Worm (Caenorhabditis elegans): ENCODE data around the gene nhr-114.

The nhr-114 gene

ce11 chrV:4152200-4152599, 34.8 kb upstream of the nhr-114 start, which contains the start of gene Y45G5AM.6:
Gene Y45G5AM.6 (minus strand): TSS chrV:4152300.
- TF ChIP-seq ZK546.5 (tag; optimal IDR thresholded peaks at IDR 0.05) (no peak), nhr-102 (tag; optimal IDR thresholded peaks at IDR 0.05) (no peak), unc-130 (GFP tag; optimal IDR thresholded peaks at IDR 0.05) (no peak), mdl-1 (tag; optimal IDR thresholded peaks at IDR 0.05) (no peak), nhr-48 (tag; optimal IDR thresholded peaks at IDR 0.05) (no peak), ztf-7 (tag; optimal IDR thresholded peaks at IDR 0.05) (no peak), skn-1 (tag; optimal IDR thresholded peaks at IDR 0.05) (no peak), php-3 (GFP tag; IDR thresholded peaks at IDR 0.05) (no peak), nhr-10 (tag; optimal IDR thresholded peaks at IDR 0.05) (no peak), ctbp-1 (GFP tag; IDR thresholded peaks at IDR 0.05) (no peak), sdz-12 (GFP tag; optimal IDR thresholded peaks at IDR 0.05) (no peak), hlh-11 (tag; optimal IDR thresholded peaks at IDR 0.05) (no peak), vab-7 (GFP tag; IDR thresholded peaks at IDR 0.05) (no peak), nhr-25 (tag; optimal IDR thresholded peaks at IDR 0.05; ENCODE audit: borderline replicate concordance, insufficient read depth) (no peak), zag-1 (tag; optimal IDR thresholded peaks at IDR 0.05) (no peak), attf-4 (tag; optimal IDR thresholded peaks at IDR 0.05) (no peak), ceh-82 (tag; optimal IDR thresholded peaks at IDR 0.05) (no peak)

DNA sequence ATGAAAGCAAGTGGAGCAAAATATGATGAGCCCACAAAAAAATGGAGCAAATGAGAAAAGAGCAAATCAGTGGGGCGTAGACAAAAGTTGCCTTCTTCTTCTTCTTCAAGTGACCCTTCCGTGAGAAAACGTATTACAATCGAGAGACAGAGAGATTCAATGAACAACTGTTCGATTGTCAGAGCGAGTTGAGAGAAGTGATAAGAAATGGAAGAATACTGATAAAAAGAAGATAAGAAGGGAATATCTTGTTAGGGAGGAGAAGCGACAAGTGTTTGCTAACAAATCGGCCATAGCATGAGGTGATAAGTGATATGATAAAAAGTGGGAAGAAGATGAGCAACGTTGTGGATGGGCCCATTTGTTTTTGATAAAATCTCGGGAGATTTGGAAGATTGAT, 29.7 kb upstream of the nhr-114 start:
- TF ChIP-seq daf-16 (GFP tag; optimal IDR thresholded peaks at IDR 0.05), result peak in 1 of 2 experiments; percentile 40
- TF ChIP-seq daf-16 (tag; optimal IDR thresholded peaks at IDR 0.05), result no peak
- no peak for TF ChIP-seq nhr-111 (GFP tag; optimal IDR thresholded peaks at IDR 0.05)
- TF ChIP-seq mxl-3 (GFP tag; optimal IDR thresholded peaks at IDR 0.05), result peak; percentile 13
- TF ChIP-seq zip-11 (GFP tag; IDR thresholded peaks at IDR 0.05), result no peak
- TF ChIP-seq nhr-11 (tag; optimal IDR thresholded peaks at IDR 0.05), result peak; percentile 20
- peak; percentile 32 for TF ChIP-seq nhr-28 (tag; optimal IDR thresholded peaks at IDR 0.05)
- TF ChIP-seq hlh-11 (tag; optimal IDR thresholded peaks at IDR 0.05), result peak; percentile 46
- no peak for TF ChIP-seq saeg-2 (GFP tag; IDR thresholded peaks at IDR 0.05)
- TF ChIP-seq unc-62 (GFP tag; optimal IDR thresholded peaks at IDR 0.05 in 1 of 2), result peak in 1 of 2 experiments; percentile 72
- no peak for TF ChIP-seq unc-62 (tag; optimal IDR thresholded peaks at IDR 0.05)
- TF ChIP-seq fkh-10 (GFP tag; optimal IDR thresholded peaks at IDR 0.05), result no peak
- no peak for TF ChIP-seq ceh-20 (GFP tag; IDR thresholded peaks at IDR 0.05)
- TF ChIP-seq F37D6.2 (tag; optimal IDR thresholded peaks at IDR 0.05), result no peak
- TF ChIP-seq madf-9 (GFP tag; conservative IDR thresholded peaks at IDR 0.05), result no peak

DNA sequence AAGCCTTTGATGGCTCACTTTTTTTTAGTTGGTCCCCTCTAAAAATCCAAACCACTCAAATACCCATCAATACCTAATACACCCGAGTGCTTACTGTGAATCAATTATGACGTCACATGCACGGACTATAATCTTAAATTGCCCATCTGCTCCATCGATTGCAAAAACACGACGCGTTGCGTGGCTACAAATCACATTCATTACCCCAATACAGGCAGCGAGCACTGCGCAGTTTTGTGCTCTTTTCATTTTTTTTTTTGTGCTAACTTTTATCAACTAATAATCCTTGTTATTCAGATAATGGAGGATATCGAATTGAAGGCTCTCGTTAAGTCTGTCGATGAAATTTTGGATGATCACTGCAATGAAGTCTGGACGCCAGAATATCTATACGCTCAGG, 26.9 kb upstream of the nhr-114 start, which contains the start of gene Y45G5AM.5:
TSS of gene Y45G5AM.5 (plus strand) at position 301 of the 400 bp plus-strand sequence.
- peak in 1 of 2 experiments; percentile 27 for TF ChIP-seq unc-62 (GFP tag; optimal IDR thresholded peaks at IDR 0.05 in 1 of 2)
- no peak for TF ChIP-seq unc-62 (tag; optimal IDR thresholded peaks at IDR 0.05)
- TF ChIP-seq lin-29 (GFP tag; IDR thresholded peaks at IDR 0.05), result no peak
- no peak for TF ChIP-seq vab-7 (GFP tag; IDR thresholded peaks at IDR 0.05)

ce11 chrV:4162922-4163321, 24.1 kb upstream of the nhr-114 start, which contains the start of gene Y45G5AM.4:
Gene Y45G5AM.4 (plus strand): TSS chrV:4163222.
- TF ChIP-seq nhr-77 (tag; optimal IDR thresholded peaks at IDR 0.05) (no peak), lin-15B (tag; optimal IDR thresholded peaks at IDR 0.05) (no peak)

DNA sequence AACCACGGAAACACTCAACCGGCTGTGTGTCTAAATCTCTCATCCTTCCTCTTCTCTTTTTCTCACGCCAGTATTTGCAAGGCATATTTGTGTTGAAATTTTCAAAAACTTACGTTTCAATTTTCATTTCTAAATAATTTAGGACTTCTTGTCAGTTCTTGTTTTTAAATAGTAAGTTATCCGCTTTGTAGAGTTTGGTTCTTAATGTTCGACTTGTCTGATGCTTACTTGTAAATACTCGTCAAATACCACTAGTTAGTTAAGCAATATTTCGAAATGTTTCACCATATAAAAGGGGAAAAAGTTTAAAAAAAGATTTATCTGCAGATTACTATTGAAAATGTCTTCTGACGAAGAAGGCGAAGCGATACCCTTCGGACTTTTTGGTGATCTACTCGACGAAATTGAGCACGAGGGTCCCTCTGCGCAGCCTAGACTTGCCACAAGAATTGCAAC, 22.5 kb upstream of the nhr-114 start, which contains the start of gene Y45G5AM.3:
TSS of gene Y45G5AM.3 (plus strand) at position 51 of the 456 bp plus-strand sequence.
- no peak for TF ChIP-seq pha-4 (GFP tag; IDR thresholded peaks at IDR 0.05)
- TF ChIP-seq pha-4 (tag; optimal IDR thresholded peaks at IDR 0.05), result peak; percentile 8
- TF ChIP-seq duxl-1 (tag; optimal IDR thresholded peaks at IDR 0.05; ENCODE audit: poor library complexity), result no peak
- peak in 1 of 2 experiments; percentile 21 for TF ChIP-seq hif-1 (tag; optimal IDR thresholded peaks at IDR 0.05)
- peak; percentile 96 for TF ChIP-seq zip-2 (tag; optimal IDR thresholded peaks at IDR 0.05)
- no peak for TF ChIP-seq daf-16 (GFP tag; optimal IDR thresholded peaks at IDR 0.05)
- peak; percentile 30 for TF ChIP-seq daf-16 (tag; optimal IDR thresholded peaks at IDR 0.05)
- TF ChIP-seq pqm-1 (tag; optimal IDR thresholded peaks at IDR 0.05), result peak; percentile 7
- TF ChIP-seq F37D6.2 (tag; optimal IDR thresholded peaks at IDR 0.05), result no peak
